Worm (Caenorhabditis elegans): ENCODE data around the gene F19F10.3.

DNA sequence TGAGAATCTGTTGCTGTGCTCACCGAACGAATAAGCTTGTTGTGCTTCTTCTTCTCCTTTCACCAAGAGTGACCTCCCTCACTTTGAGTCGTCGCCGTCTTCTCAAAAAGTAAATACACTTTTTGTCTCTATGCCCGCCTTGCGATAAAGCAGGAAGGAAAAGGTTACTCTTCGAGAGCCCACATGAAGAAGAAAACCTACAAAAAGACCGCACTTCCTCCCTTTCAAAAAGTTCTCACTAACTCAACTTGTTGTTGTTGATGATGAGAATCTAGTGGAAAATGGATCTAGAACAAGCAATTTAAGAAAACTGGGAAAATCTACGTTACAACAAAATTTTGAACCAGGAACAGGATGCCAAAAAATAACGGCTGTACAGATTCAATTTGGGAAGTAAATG, 38.5 kb downstream of the F19F10.3 start, which contains the start of gene C50E3.6:
- no peak for TF ChIP-seq ztf-11 (tag; optimal IDR thresholded peaks at IDR 0.05)
- TF ChIP-seq nhr-77 (tag; optimal IDR thresholded peaks at IDR 0.05): no peak
- no peak for TF ChIP-seq F13H6.1 (tag; optimal IDR thresholded peaks at IDR 0.05)
- TF ChIP-seq ama-1 (optimal IDR thresholded peaks at IDR 0.05): no peak
- no peak for TF ChIP-seq lin-39 (tag; optimal IDR thresholded peaks at IDR 0.05)
- no peak for TF ChIP-seq aly-2 (tag; optimal IDR thresholded peaks at IDR 0.05)
- no peak for TF ChIP-seq nhr-25 (tag; optimal IDR thresholded peaks at IDR 0.05)
